Worm (Caenorhabditis elegans) whole organism, L3 larva: Measurements from ENCODE around the gene bcl-7.

ENCODE experiments used
- R02D3.7 ChIP-seq: fragments of 150-350 bp; optimal IDR thresholded peaks from 2 replicates; lab custom pipeline; 2014; ENCODE audit warnings: missing biosample characterization, missing genetic modification characterization
- ZK546.5 ChIP-seq: sonication (generic microtip); optimal IDR thresholded peaks from 2 replicates; lab custom pipeline; 2017; ENCODE audit warnings: missing biosample characterization, missing genetic modification characterization
- aly-2 ChIP-seq: fragments of 150-350 bp; optimal IDR thresholded peaks from 2 replicates; lab custom pipeline; 2014; ENCODE audit warnings: missing biosample characterization, missing genetic modification characterization
- ama-1 ChIP-seq: fragments of 150-350 bp; optimal IDR thresholded peaks from 2 replicates; lab custom pipeline; 2018
- ceh-16 ChIP-seq: sonication (generic microtip); optimal IDR thresholded peaks from 2 replicates; lab custom pipeline; 2017; ENCODE audit warnings: missing biosample characterization, missing genetic modification characterization
- ceh-28 ChIP-seq: fragments of 150-350 bp; optimal IDR thresholded peaks from 2 replicates; lab custom pipeline; 2014; ENCODE audit warnings: missing biosample characterization, missing genetic modification reagents, missing genetic modification characterization
- ceh-82 ChIP-seq: fragments of 150-350 bp; optimal IDR thresholded peaks from 2 replicates; lab custom pipeline; 2014; ENCODE audit warnings: missing biosample characterization, missing genetic modification characterization
- ceh-9 ChIP-seq: sonication (generic microtip); optimal IDR thresholded peaks from 2 replicates; lab custom pipeline; 2018; ENCODE audit warnings: missing biosample characterization, missing genetic modification characterization
- daf-12 ChIP-seq: fragments of 150-350 bp; optimal IDR thresholded peaks from 2 replicates; lab custom pipeline; 2014; ENCODE audit warnings: missing biosample characterization, missing genetic modification reagents, missing genetic modification characterization
- egl-27 ChIP-seq: sonication (generic microtip); optimal IDR thresholded peaks from 4 replicates; lab custom pipeline; 2017; ENCODE audit warnings: missing biosample characterization, missing genetic modification reagents, missing genetic modification characterization
- egl-5 ChIP-seq: fragments of 150-350 bp; optimal IDR thresholded peaks from 2 replicates; lab custom pipeline; 2017; ENCODE audit warnings: missing biosample characterization, missing genetic modification reagents, missing genetic modification characterization, inconsistent platforms
- elt-1 ChIP-seq: fragments of 150-350 bp; optimal IDR thresholded peaks from 2 replicates; lab custom pipeline; 2014; ENCODE audit warnings: missing biosample characterization, missing genetic modification characterization
- elt-2 ChIP-seq: sonication (generic microtip); optimal IDR thresholded peaks from 2 replicates; lab custom pipeline; 2016; ENCODE audit warnings: missing genetic modification reagents, mild to moderate bottlenecking, missing genetic modification characterization, missing compliant biosample characterization
- elt-3 ChIP-seq, 3 experiments: fragments of 150-350 bp in 1 of 3; sonication (generic microtip) in 2 of 3; optimal IDR thresholded peaks; 2 replicates in 2 of 3; 4 replicates in 1 of 3; lab custom pipeline; 2014 to 2017; ENCODE audit warnings: missing biosample characterization in 3 of 3, missing genetic modification characterization in 3 of 3
- eor-1 ChIP-seq, 2 experiments: fragments of 150-350 bp; optimal IDR thresholded peaks; 2 replicates each; lab custom pipeline; 2014 to 2018; ENCODE audit warnings: missing biosample characterization in 2 of 2, missing genetic modification characterization in 2 of 2
- fkh-10 ChIP-seq: sonication (generic microtip); optimal IDR thresholded peaks from 2 replicates; lab custom pipeline; 2017; ENCODE audit warnings: missing biosample characterization, missing genetic modification reagents, missing genetic modification characterization
- fkh-2 ChIP-seq: fragments of 150-350 bp; optimal IDR thresholded peaks from 2 replicates; lab custom pipeline; 2014; ENCODE audit warnings: missing biosample characterization, missing genetic modification reagents, missing genetic modification characterization
- fos-1 ChIP-seq: fragments of 150-350 bp; optimal IDR thresholded peaks from 2 replicates; lab custom pipeline; 2014; ENCODE audit warnings: missing biosample characterization, missing genetic modification characterization
- hmg-11 ChIP-seq: sonication (generic microtip); optimal IDR thresholded peaks from 2 replicates; lab custom pipeline; 2016; ENCODE audit warnings: missing genetic modification characterization, missing compliant biosample characterization
- jun-1 ChIP-seq: fragments of 150-350 bp; optimal IDR thresholded peaks from 2 replicates; lab custom pipeline; 2014; ENCODE audit warnings: missing biosample characterization, missing genetic modification reagents, missing genetic modification characterization
- lin-15B ChIP-seq: fragments of 150-350 bp; optimal IDR thresholded peaks from 2 replicates; lab custom pipeline; 2014; ENCODE audit warnings: missing biosample characterization, missing genetic modification characterization
- lin-39 ChIP-seq: fragments of 150-350 bp; optimal IDR thresholded peaks from 2 replicates; lab custom pipeline; 2018; ENCODE audit warnings: missing biosample characterization, missing genetic modification reagents, missing genetic modification characterization
- lsy-12 ChIP-seq: sonication (generic microtip); optimal IDR thresholded peaks from 2 replicates; lab custom pipeline; 2016; ENCODE audit warnings: mild to moderate bottlenecking, missing genetic modification characterization, missing compliant biosample characterization
- mml-1 ChIP-seq: fragments of 150-350 bp; sonication (generic microtip); optimal IDR thresholded peaks from 3 replicates; lab custom pipeline; 2014; ENCODE audit warnings: missing biosample characterization, missing genetic modification characterization
- nhr-11 ChIP-seq: fragments of 150-350 bp; optimal IDR thresholded peaks from 2 replicates; lab custom pipeline; 2014; ENCODE audit warnings: missing biosample characterization, missing genetic modification characterization
- nhr-12 ChIP-seq: fragments of 150-350 bp; optimal IDR thresholded peaks from 2 replicates; lab custom pipeline; 2014; ENCODE audit warnings: missing biosample characterization, missing genetic modification characterization
- nhr-23 ChIP-seq: fragments of 150-350 bp; optimal IDR thresholded peaks from 2 replicates; lab custom pipeline; 2014; ENCODE audit warnings: missing biosample characterization, missing genetic modification reagents, missing genetic modification characterization
- nhr-237 ChIP-seq: fragments of 150-350 bp; optimal IDR thresholded peaks from 2 replicates; lab custom pipeline; 2014; ENCODE audit warnings: missing biosample characterization, missing genetic modification characterization
- nhr-25 ChIP-seq: sonication (generic microtip); optimal IDR thresholded peaks from 2 replicates; lab custom pipeline; 2017; ENCODE audit warnings: missing biosample characterization, missing genetic modification characterization
- nhr-28 ChIP-seq: fragments of 150-350 bp; optimal IDR thresholded peaks from 2 replicates; lab custom pipeline; 2014; ENCODE audit warnings: missing biosample characterization, missing genetic modification characterization
- nhr-43 ChIP-seq: sonication (generic microtip); optimal IDR thresholded peaks from 2 replicates; lab custom pipeline; 2016; ENCODE audit warnings: mild to moderate bottlenecking, missing genetic modification characterization, missing compliant biosample characterization; ENCODE audit not compliant: poor library complexity, severe bottlenecking
- nhr-67 ChIP-seq: fragments of 150-350 bp; optimal IDR thresholded peaks from 2 replicates; lab custom pipeline; 2014; ENCODE audit warnings: missing biosample characterization, missing genetic modification characterization
- nhr-76 ChIP-seq: fragments of 150-350 bp; sonication (generic microtip); optimal IDR thresholded peaks from 5 replicates; lab custom pipeline; 2014; ENCODE audit warnings: missing biosample characterization, missing genetic modification characterization
- nhr-77 ChIP-seq: fragments of 150-350 bp; optimal IDR thresholded peaks from 2 replicates; lab custom pipeline; 2014; ENCODE audit warnings: missing biosample characterization, missing genetic modification characterization
- pha-4 ChIP-seq: fragments of 150-350 bp; optimal IDR thresholded peaks from 2 replicates; lab custom pipeline; 2014; ENCODE audit warnings: missing biosample characterization, missing genetic modification reagents, missing genetic modification characterization
- pqm-1 ChIP-seq: fragments of 150-350 bp; optimal IDR thresholded peaks from 2 replicates; lab custom pipeline; 2017; ENCODE audit warnings: missing biosample characterization, missing genetic modification characterization, inconsistent platforms
- sea-2 ChIP-seq: fragments of 150-350 bp; sonication (generic microtip); optimal IDR thresholded peaks from 4 replicates; lab custom pipeline; 2014; ENCODE audit warnings: missing biosample characterization, missing genetic modification reagents, missing genetic modification characterization
- skn-1 ChIP-seq: fragments of 150-350 bp; optimal IDR thresholded peaks from 2 replicates; lab custom pipeline; 2014; ENCODE audit warnings: missing biosample characterization, missing genetic modification characterization
- snpc-4 ChIP-seq: fragments of 150-350 bp; optimal IDR thresholded peaks from 2 replicates; lab custom pipeline; 2014; ENCODE audit warnings: missing biosample characterization, missing genetic modification characterization
- tbx-2 ChIP-seq: sonication (generic microtip); optimal IDR thresholded peaks from 2 replicates; lab custom pipeline; 2016; ENCODE audit warnings: mild to moderate bottlenecking, missing genetic modification characterization, missing compliant biosample characterization
- unc-39 ChIP-seq: sonication (generic microtip); optimal IDR thresholded peaks from 4 replicates; lab custom pipeline; 2017; ENCODE audit warnings: missing biosample characterization, missing genetic modification characterization
- unc-62 ChIP-seq: fragments of 150-350 bp; sonication (generic microtip); optimal IDR thresholded peaks from 4 replicates; lab custom pipeline; 2014; ENCODE audit warnings: missing biosample characterization, missing genetic modification reagents, missing genetic modification characterization
- zag-1 ChIP-seq: fragments of 150-350 bp; optimal IDR thresholded peaks from 2 replicates; lab custom pipeline; 2014; ENCODE audit warnings: missing biosample characterization, missing genetic modification characterization
- ztf-11 ChIP-seq: fragments of 150-350 bp; optimal IDR thresholded peaks from 2 replicates; lab custom pipeline; 2014; ENCODE audit warnings: missing biosample characterization, missing genetic modification characterization
- ztf-4 ChIP-seq: fragments of 150-350 bp; optimal IDR thresholded peaks from 2 replicates; lab custom pipeline; 2014; ENCODE audit warnings: missing biosample characterization, missing genetic modification characterization

Gene bcl-7

DNA sequence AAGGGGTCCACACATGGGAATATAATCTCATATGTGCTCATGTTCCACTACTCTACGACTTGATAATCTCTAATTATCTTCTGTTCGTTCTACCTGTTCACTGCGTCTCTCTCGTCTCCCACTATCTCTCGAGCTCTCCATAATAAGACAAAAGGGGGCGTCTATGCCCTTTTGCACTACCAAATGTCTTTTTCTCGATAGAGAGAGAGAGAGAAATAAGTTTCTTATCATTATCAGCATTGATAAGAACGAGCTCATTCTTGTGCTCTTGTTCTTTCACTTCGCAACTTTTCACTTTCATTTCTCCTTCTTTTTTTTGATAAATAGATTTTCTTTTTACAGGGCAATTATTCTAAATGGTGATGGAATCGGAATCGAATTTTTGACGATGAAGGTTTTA is 10.0 kb upstream of the bcl-7 start:
- peak; percentile 4 for TF ChIP-seq skn-1 (tag; lab: Kevin White, UChicago)
- TF ChIP-seq nhr-28 (tag; lab: Kevin White, UChicago), result no peak
- no peak for TF ChIP-seq ztf-11 (tag; lab: Kevin White, UChicago)
- no peak for TF ChIP-seq ceh-9 (tag; lab: Kevin White, UChicago)
- TF ChIP-seq fkh-2 (tag; lab: Kevin White, UChicago), result no peak
- no peak for TF ChIP-seq fkh-10 (GFP tag; lab: Kevin White, UChicago)
- TF ChIP-seq pqm-1 (tag; lab: Kevin White, UChicago), result peak; percentile 40
- no peak for TF ChIP-seq sea-2
- no peak for TF ChIP-seq nhr-67 (tag; lab: Kevin White, UChicago)
- TF ChIP-seq ztf-4 (tag; lab: Kevin White, UChicago), result no peak
- no peak for TF ChIP-seq ZK546.5 (tag; lab: Kevin White, UChicago)
- peak; percentile 38 for TF ChIP-seq pha-4 (tag; lab: Kevin White, UChicago)
- TF ChIP-seq zag-1 (tag; lab: Kevin White, UChicago), result no peak
- no peak for TF ChIP-seq eor-1 (tag; optimal IDR thresholded peaks at IDR 0.05; lab: Kevin White, UChicago)
- TF ChIP-seq egl-5 (tag; lab: Kevin White, UChicago), result no peak
- TF ChIP-seq elt-2 (tag; lab: Kevin White, UChicago), result peak; percentile 87
- no peak for TF ChIP-seq lin-15B (tag; lab: Kevin White, UChicago)
- TF ChIP-seq nhr-12 (tag; lab: Kevin White, UChicago), result no peak
- no peak for TF ChIP-seq elt-1 (tag; lab: Kevin White, UChicago)
- TF ChIP-seq lin-39 (tag; lab: Kevin White, UChicago), result no peak

DNA sequence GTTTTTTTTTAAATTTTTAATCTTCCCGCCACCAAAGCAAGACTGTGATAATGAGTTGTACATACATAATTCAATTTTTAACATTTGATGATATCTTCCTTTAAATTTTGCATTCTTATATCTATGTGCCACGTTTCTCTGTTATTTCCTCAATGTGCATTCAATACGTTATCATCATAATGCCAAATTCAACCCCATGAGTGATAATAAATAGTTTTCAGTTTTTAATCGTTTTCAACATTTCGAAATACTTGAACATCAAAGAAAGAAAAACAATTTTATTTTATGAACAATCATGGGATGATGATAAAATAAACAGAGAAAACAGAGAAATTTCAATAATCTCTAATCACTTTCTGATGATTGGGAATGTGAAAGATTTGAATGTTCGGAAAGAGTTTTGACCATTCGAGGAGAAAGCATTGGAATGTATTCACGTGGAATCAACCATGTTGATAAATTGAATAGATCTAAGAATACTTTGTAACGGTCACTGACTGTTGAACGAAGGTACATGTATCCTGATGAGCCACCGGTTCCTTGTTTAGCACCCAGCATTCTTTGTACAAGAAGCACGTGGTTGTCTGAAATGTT is 8.4 kb upstream of the bcl-7 start:
- TF ChIP-seq ama-1 (lab: Kevin White, UChicago) (peak; percentile 2), nhr-25 (peak; percentile 17), ceh-28 (peak; percentile 37), nhr-23 (tag; lab: Kevin White, UChicago) (peak; percentile 20), ztf-11 (tag; lab: Kevin White, UChicago) (no peak), pqm-1 (tag; lab: Kevin White, UChicago) (peak; percentile 42), R02D3.7 (tag; lab: Kevin White, UChicago) (no peak), ceh-82 (tag; lab: Kevin White, UChicago) (no peak), pha-4 (tag; lab: Kevin White, UChicago) (peak; percentile 41), egl-27 (no peak), nhr-43 (peak; percentile 16), lsy-12 (tag; lab: Kevin White, UChicago) (peak; percentile 40), fos-1 (tag; lab: Kevin White, UChicago) (peak; percentile 18), ztf-4 (tag; lab: Kevin White, UChicago) (peak; percentile 24), elt-2 (tag; lab: Kevin White, UChicago) (peak; percentile 87), skn-1 (tag; lab: Kevin White, UChicago) (peak; percentile 92), nhr-67 (tag; lab: Kevin White, UChicago) (no peak)

DNA sequence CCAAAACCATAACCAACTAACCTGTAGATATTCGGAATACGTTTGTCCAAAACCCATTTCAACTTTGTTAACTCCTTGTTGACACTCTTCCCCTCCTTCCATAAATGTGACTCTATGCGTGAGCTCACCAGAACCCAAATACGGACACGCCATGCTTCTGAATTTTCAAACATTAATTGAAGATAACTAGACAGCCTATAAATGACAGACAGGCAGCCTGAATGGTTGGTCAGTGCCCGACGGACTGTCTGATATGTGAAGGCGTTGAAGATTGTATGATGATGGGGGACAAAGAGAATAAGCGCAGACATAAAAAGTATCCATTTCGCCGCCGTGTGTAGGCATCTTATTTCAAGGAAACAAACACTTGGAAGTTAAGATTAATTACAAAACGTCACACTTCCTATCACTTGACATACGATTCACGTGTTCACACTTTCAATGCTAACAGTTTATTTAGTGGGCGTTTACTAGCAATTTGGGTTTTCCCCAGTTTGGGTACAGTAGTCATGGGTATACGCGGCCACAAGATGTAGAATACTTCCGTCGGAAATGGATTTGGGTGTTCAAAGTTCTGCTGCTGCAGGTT is 6.0 kb upstream of the bcl-7 start, which contains the start of the genes tdo-2 and C28H8.2:
tdo-2 (minus strand) TSS at position 157 of the 589 bp plus-strand sequence.
C28H8.2 (plus strand) TSS at position 524 of the 589 bp plus-strand sequence.
- TF ChIP-seq ceh-28 (peak; percentile 36), ama-1 (lab: Kevin White, UChicago) (no peak), hmg-11 (tag; lab: Kevin White, UChicago) (no peak), elt-1 (tag; lab: Kevin White, UChicago) (no peak), nhr-237 (tag; lab: Kevin White, UChicago) (no peak), egl-27 (no peak), ceh-9 (tag; lab: Kevin White, UChicago) (no peak), lin-15B (tag; lab: Kevin White, UChicago) (no peak), mml-1 (tag; lab: Kevin White, UChicago) (no peak), fkh-2 (tag; lab: Kevin White, UChicago) (no peak), daf-12 (tag; lab: Kevin White, UChicago) (no peak), ZK546.5 (tag; lab: Kevin White, UChicago) (no peak), unc-39 (tag; lab: Kevin White, UChicago) (no peak), fkh-10 (GFP tag; lab: Kevin White, UChicago) (no peak), unc-62 (peak; percentile 69), lin-39 (tag; lab: Kevin White, UChicago) (no peak), snpc-4 (no peak), nhr-76 (no peak), R02D3.7 (tag; lab: Kevin White, UChicago) (no peak), pqm-1 (tag; lab: Kevin White, UChicago) (no peak), nhr-11 (tag; lab: Kevin White, UChicago) (no peak), fos-1 (tag; lab: Kevin White, UChicago) (no peak), nhr-25 (peak; percentile 95), ztf-11 (tag; lab: Kevin White, UChicago) (no peak), aly-2 (no peak), pha-4 (tag; lab: Kevin White, UChicago) (no peak), elt-3 (tag; optimal IDR thresholded peaks at IDR 0.05; lab: Kevin White, UChicago) (peak in 2 of 3 experiments; percentile 74 to 81), nhr-28 (tag; lab: Kevin White, UChicago) (no peak), ceh-82 (tag; lab: Kevin White, UChicago) (no peak), ceh-16 (tag; lab: Kevin White, UChicago) (no peak), tbx-2 (tag; lab: Kevin White, UChicago) (no peak), elt-2 (tag; lab: Kevin White, UChicago) (no peak), eor-1 (tag; optimal IDR thresholded peaks at IDR 0.05; lab: Kevin White, UChicago) (no peak), ztf-4 (tag; lab: Kevin White, UChicago) (no peak), nhr-77 (no peak), jun-1 (tag; lab: Kevin White, UChicago) (peak; percentile 28)
